Fruit fly (Drosophila melanogaster): Measurements from ENCODE around the gene CG5151.

The CG5151 gene

DNA sequence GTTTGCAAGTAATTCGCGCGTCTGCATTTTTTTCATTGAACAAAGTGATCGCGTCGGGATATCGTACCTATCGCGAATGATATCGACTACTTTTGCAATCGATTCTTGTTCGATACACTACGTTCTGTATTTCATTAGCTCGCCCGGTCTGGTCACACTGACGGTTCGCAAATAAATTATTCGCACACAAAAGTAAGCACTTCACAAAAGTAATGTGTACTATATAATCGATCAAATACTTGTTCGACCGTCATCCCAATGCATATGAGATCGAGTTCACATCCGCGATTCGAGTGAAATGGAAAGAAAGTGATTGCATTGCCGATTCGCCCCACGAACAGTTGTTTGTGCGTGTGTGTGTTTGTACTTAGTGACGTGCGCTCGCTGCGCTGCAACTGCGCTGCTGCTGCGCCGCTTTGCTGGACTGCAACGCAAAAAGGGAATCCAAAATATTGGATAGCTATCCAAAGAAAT is 74.1 kb downstream of the CG5151 start, which contains the start of the genes CG5235 and ClC-c:
Gene CG5235, minus strand, starts transcription at position 63 of the 474 bp plus-strand sequence.
Gene ClC-c, plus strand, starts transcription at position 125 of the 474 bp plus-strand sequence.
- TF ChIP-seq psq (optimal IDR thresholded peaks at IDR 0.05) (no peak), usp (GFP tag; optimal IDR thresholded peaks at IDR 0.05) (no peak), CG8478 (optimal IDR thresholded peaks at IDR 0.05) (no peak), EcR (GFP tag; optimal IDR thresholded peaks at IDR 0.05) (no peak), Dll (optimal IDR thresholded peaks at IDR 0.05) (no peak), pan (optimal IDR thresholded peaks at IDR 0.05) (no peak)
